Comparison of ENCODE assay signal across 1 fruit fly cellular context in the genomic region with DNA sequence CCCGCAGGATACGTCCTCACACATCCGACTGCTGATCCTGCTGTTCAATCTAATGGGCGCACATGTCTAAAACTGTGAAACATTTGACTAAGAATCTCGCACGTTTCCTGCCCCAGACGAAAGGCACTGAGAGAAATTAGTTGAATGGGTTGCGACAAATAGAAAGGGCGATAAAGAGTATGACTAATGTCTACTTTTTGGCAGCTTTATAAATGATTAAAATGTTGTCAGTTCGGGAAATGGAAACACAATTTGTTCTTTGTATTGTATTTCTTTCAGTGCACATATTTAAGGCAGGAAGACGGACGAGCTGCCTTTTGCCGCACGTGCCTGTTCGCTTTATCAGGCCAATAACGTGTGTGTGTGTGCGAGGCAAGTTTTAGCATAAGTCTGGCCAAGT.
A peak's percentile ranks its signal among the peaks of the same experiment; 100 is the strongest.
TF ChIP-seq lines count a peak whose summit lies in the region.

No protein-coding gene starts in this region.

TF ChIP-seq in whole organism, embryonic, 481 proteins besides CTCF, POLR2A, EP300 and RAD21 (continued from another document):
- TF ChIP-seq Ada2b (GFP tag; IDR thresholded peaks at IDR 0.05; lab: Robert Waterston, UW) (peak; percentile 38; the same call in 1 of the 2 replicates), vfl (GFP tag; optimal IDR thresholded peaks at IDR 0.05; lab: Kevin White, UChicago) (no peak), sens (GFP tag; lab: Kevin White, UChicago) (peak; percentile 82), CG1233 (GFP tag; optimal IDR thresholded peaks at IDR 0.05; lab: Kevin White, UChicago) (peak; percentile 13), NfI (GFP tag; optimal IDR thresholded peaks at IDR 0.05; lab: Kevin White, UChicago) (peak; percentile 48), gem (tag; optimal IDR thresholded peaks at IDR 0.05; lab: Kevin White, UChicago) (peak; percentile 42), Sox102F (GFP tag; optimal IDR thresholded peaks at IDR 0.05; lab: Kevin White, UChicago) (peak; percentile 23), ATbp (GFP tag; optimal IDR thresholded peaks at IDR 0.05; lab: Kevin White, UChicago) (peak; percentile 19), Trl (optimal IDR thresholded peaks at IDR 0.05; lab: Kevin White, UChicago) (no peak), Trl (GFP tag; optimal IDR thresholded peaks at IDR 0.05; lab: Kevin White, UChicago) (no peak), slbo (GFP tag; IDR thresholded peaks at IDR 0.05; lab: Robert Waterston, UW) (peak; percentile 23; the same call in 1 of the 2 replicates), CG31441 (GFP tag; IDR thresholded peaks at IDR 0.05; lab: Robert Waterston, UW) (0 out of 2 replicates have a peak, but pooled peaks have one; percentile 15), CG12071 (GFP tag; optimal IDR thresholded peaks at IDR 0.05; lab: Kevin White, UChicago) (peak; percentile 9), Aef1 (GFP tag; IDR thresholded peaks at IDR 0.05; lab: Robert Waterston, UW) (0 out of 3 replicates have a peak, but pooled peaks have one; percentile 19), eve (GFP tag; optimal IDR thresholded peaks at IDR 0.05; lab: Kevin White, UChicago) (peak in 1 of 2 experiments; percentile 8), wdn (GFP tag; IDR thresholded peaks at IDR 0.05; lab: Robert Waterston, UW) (no peak), CG2678 (tag; optimal IDR thresholded peaks at IDR 0.05; lab: Kevin White, UChicago) (peak; percentile 52), bbx (GFP tag; IDR thresholded peaks at IDR 0.05; lab: Robert Waterston, UW; ENCODE audit: partially characterized antibody) (no peak), CG3281 (GFP tag; optimal IDR thresholded peaks at IDR 0.05; lab: Kevin White, UChicago) (peak; percentile 26), Hsf (GFP tag; optimal IDR thresholded peaks at IDR 0.05; lab: Kevin White, UChicago) (peak; percentile 10), CG8944 (GFP tag; optimal IDR thresholded peaks at IDR 0.05; lab: Kevin White, UChicago) (no peak), CG8924 (tag; optimal IDR thresholded peaks at IDR 0.05; lab: Kevin White, UChicago) (peak; percentile 2), lab (GFP tag; optimal IDR thresholded peaks at IDR 0.05; lab: Kevin White, UChicago) (peak; percentile 59), Dp (GFP tag; optimal IDR thresholded peaks at IDR 0.05; lab: Kevin White, UChicago) (no peak), Fer1 (GFP tag; optimal IDR thresholded peaks at IDR 0.05; lab: Kevin White, UChicago) (peak; percentile 43), ttk (GFP tag; IDR thresholded peaks at IDR 0.05; lab: Robert Waterston, UW) (peak; percentile 12; the same call in 1 of the 2 replicates), onecut (GFP tag; IDR thresholded peaks at IDR 0.05; lab: Robert Waterston, UW) (peak; percentile 28; the same call in 1 of the 2 replicates), cwo (GFP tag; optimal IDR thresholded peaks at IDR 0.05; lab: Kevin White, UChicago) (peak; percentile 46), fd102C (GFP tag; optimal IDR thresholded peaks at IDR 0.05; lab: Kevin White, UChicago) (no peak), CG8290 (GFP tag; optimal IDR thresholded peaks at IDR 0.05; lab: Kevin White, UChicago) (no peak), CG8290 (tag; optimal IDR thresholded peaks at IDR 0.05; lab: Kevin White, UChicago) (peak in 1 of 2 experiments; percentile 70), CG7357 (GFP tag; IDR thresholded peaks at IDR 0.05; lab: Robert Waterston, UW) (0 out of 3 replicates have a peak, but pooled peaks have one; percentile 23), CG18599 (GFP tag; optimal IDR thresholded peaks at IDR 0.05; lab: Kevin White, UChicago) (peak; percentile 70), CG11695 (GFP tag; IDR thresholded peaks at IDR 0.05; lab: Robert Waterston, UW) (0 out of 3 replicates have a peak, but pooled peaks have one; percentile 19), CG13424 (tag; optimal IDR thresholded peaks at IDR 0.05; lab: Kevin White, UChicago) (peak; percentile 42), CG11456 (GFP tag; IDR thresholded peaks at IDR 0.05; lab: Robert Waterston, UW) (peak; percentile 40; the same call in 1 of the 3 replicates), CG15514 (GFP tag; optimal IDR thresholded peaks at IDR 0.05; lab: Kevin White, UChicago) (peak; percentile 17), dysf (GFP tag; IDR thresholded peaks at IDR 0.05; lab: Robert Waterston, UW) (0 out of 3 replicates have a peak, but pooled peaks have one; percentile 46), schlank (tag; optimal IDR thresholded peaks at IDR 0.05; lab: Kevin White, UChicago) (no peak), tgo (GFP tag; IDR thresholded peaks at IDR 0.05; lab: Robert Waterston, UW) (peak; percentile 24; the same call in 1 of the 3 replicates), CG1603 (tag; optimal IDR thresholded peaks at IDR 0.05; lab: Kevin White, UChicago) (peak; percentile 53), maf-S (GFP tag; optimal IDR thresholded peaks at IDR 0.05; lab: Kevin White, UChicago) (no peak), ci (GFP tag; IDR thresholded peaks at IDR 0.05; lab: Robert Waterston, UW) (peak; percentile 54; the same call in 2 of the 3 replicates), CG7556 (GFP tag; optimal IDR thresholded peaks at IDR 0.05; lab: Kevin White, UChicago) (peak; percentile 35), mam (GFP tag; optimal IDR thresholded peaks at IDR 0.05; lab: Kevin White, UChicago) (peak; percentile 6), ranshi (GFP tag; IDR thresholded peaks at IDR 0.05; lab: Robert Waterston, UW) (0 out of 2 replicates have a peak, but pooled peaks have one; percentile 14), Meics (GFP tag; optimal IDR thresholded peaks at IDR 0.05; lab: Kevin White, UChicago) (peak; percentile 32), sug (tag; optimal IDR thresholded peaks at IDR 0.05; lab: Kevin White, UChicago) (no peak), CG1024 (GFP tag; IDR thresholded peaks at IDR 0.05; lab: Robert Waterston, UW) (no peak), Atf6 (GFP tag; IDR thresholded peaks at IDR 0.05; lab: Robert Waterston, UW) (0 out of 2 replicates have a peak, but pooled peaks have one; percentile 39), nerfin-1 (tag; optimal IDR thresholded peaks at IDR 0.05; lab: Kevin White, UChicago) (no peak), CG8089 (GFP tag; optimal IDR thresholded peaks at IDR 0.05; lab: Kevin White, UChicago) (no peak), Hey (tag; optimal IDR thresholded peaks at IDR 0.05; lab: Kevin White, UChicago) (peak; percentile 55), dmrt99B (tag; optimal IDR thresholded peaks at IDR 0.05; lab: Kevin White, UChicago) (peak; percentile 67), HmgZ (tag; optimal IDR thresholded peaks at IDR 0.05; lab: Kevin White, UChicago) (no peak), Fer3 (tag; optimal IDR thresholded peaks at IDR 0.05; lab: Kevin White, UChicago) (peak; percentile 32), CG2120 (GFP tag; optimal IDR thresholded peaks at IDR 0.05; lab: Kevin White, UChicago) (peak; percentile 44), sob (GFP tag; IDR thresholded peaks at IDR 0.05; lab: Robert Waterston, UW) (0 out of 2 replicates have a peak, but pooled peaks have one; percentile 37), CG7745 (tag; optimal IDR thresholded peaks at IDR 0.05; lab: Kevin White, UChicago) (no peak), ind (GFP tag; optimal IDR thresholded peaks at IDR 0.05; lab: Kevin White, UChicago) (peak; percentile 19), CG6689 (GFP tag; IDR thresholded peaks at IDR 0.05; lab: Robert Waterston, UW) (0 out of 2 replicates have a peak, but pooled peaks have one; percentile 8), otp (GFP tag; IDR thresholded peaks at IDR 0.05; lab: Robert Waterston, UW) (no peak), CG12391 (tag; optimal IDR thresholded peaks at IDR 0.05; lab: Kevin White, UChicago) (peak; percentile 7), Gug (GFP tag; IDR thresholded peaks at IDR 0.05; lab: Robert Waterston, UW) (no peak), lilli (GFP tag; optimal IDR thresholded peaks at IDR 0.05; lab: Kevin White, UChicago) (peak; percentile 15), CG4707 (GFP tag; optimal IDR thresholded peaks at IDR 0.05; lab: Kevin White, UChicago) (no peak), oc (tag; optimal IDR thresholded peaks at IDR 0.05; lab: Kevin White, UChicago) (no peak), Poxn (GFP tag; IDR thresholded peaks at IDR 0.05; lab: Robert Waterston, UW) (0 out of 2 replicates have a peak, but pooled peaks have one; percentile 7), prd (optimal IDR thresholded peaks at IDR 0.05; lab: Kevin White, UChicago) (no peak), prd (GFP tag; IDR thresholded peaks at IDR 0.05; lab: Robert Waterston, UW) (0 out of 3 replicates have a peak, but pooled peaks have one; percentile 30), ap (GFP tag; IDR thresholded peaks at IDR 0.05; lab: Robert Waterston, UW) (no peak), CG15269 (tag; optimal IDR thresholded peaks at IDR 0.05; lab: Kevin White, UChicago) (peak; percentile 39), sisA (GFP tag; IDR thresholded peaks at IDR 0.05; lab: Robert Waterston, UW) (peak; percentile 38; the same call in 1 of the 2 replicates), grau (tag; optimal IDR thresholded peaks at IDR 0.05; lab: Kevin White, UChicago) (peak; percentile 26), ase (GFP tag; IDR thresholded peaks at IDR 0.05; lab: Robert Waterston, UW) (no peak), CG32772 (GFP tag; IDR thresholded peaks at IDR 0.05; lab: Robert Waterston, UW) (no peak), CG17385 (GFP tag; optimal IDR thresholded peaks at IDR 0.05; lab: Kevin White, UChicago) (peak; percentile 2), CG8359 (GFP tag; optimal IDR thresholded peaks at IDR 0.05; lab: Kevin White, UChicago; ENCODE audit: borderline replicate concordance) (no peak), Hr51 (GFP tag; optimal IDR thresholded peaks at IDR 0.05; lab: Kevin White, UChicago) (peak in 1 of 2 experiments; percentile 29), CG16779 (GFP tag; IDR thresholded peaks at IDR 0.05; lab: Robert Waterston, UW) (no peak), CoRest (tag; optimal IDR thresholded peaks at IDR 0.05; lab: Kevin White, UChicago) (peak; percentile 8)
